Worm (Caenorhabditis elegans): Measurements from ENCODE around the gene C37E2.3.

DNA sequence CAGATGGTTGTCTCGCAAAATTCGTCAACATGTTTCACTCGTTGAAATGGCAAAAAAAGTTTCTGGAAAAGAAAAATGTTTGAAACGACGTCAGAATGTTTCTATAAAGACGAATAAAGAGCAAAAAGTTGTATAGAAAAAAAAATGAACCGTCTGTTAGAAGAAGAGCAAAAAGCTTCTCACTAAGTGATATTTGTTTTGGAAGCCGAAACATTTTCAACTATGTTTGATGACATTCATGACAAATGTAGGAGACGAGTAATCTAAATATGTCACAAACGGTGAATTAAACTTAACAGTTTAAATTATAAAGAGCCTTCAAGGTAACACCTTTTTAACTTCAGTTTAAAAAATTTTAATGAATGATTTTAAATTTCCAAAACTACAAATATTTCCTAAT lies 40.2 kb upstream of the C37E2.3 start, which contains the start of gene nkat-1:
- no peak for TF ChIP-seq mdl-1 (tag; optimal IDR thresholded peaks at IDR 0.05)
- no peak for TF ChIP-seq elt-1 (tag; optimal IDR thresholded peaks at IDR 0.05)
- no peak for TF ChIP-seq unc-62 (GFP tag; optimal IDR thresholded peaks at IDR 0.05)
- no peak for TF ChIP-seq blmp-1 (tag; optimal IDR thresholded peaks at IDR 0.05; ENCODE audit: insufficient read depth)
- no peak for TF ChIP-seq nhr-21 (tag; optimal IDR thresholded peaks at IDR 0.05)
- TF ChIP-seq nhr-25 (tag; optimal IDR thresholded peaks at IDR 0.05), result no peak
- TF ChIP-seq lsy-2 (tag; optimal IDR thresholded peaks at IDR 0.05), result no peak
- no peak for TF ChIP-seq sem-4 (tag; optimal IDR thresholded peaks at IDR 0.05)
- no peak for TF ChIP-seq nhr-237 (tag; optimal IDR thresholded peaks at IDR 0.05)

Data from whole organism, L2 larva.